Worm (Caenorhabditis elegans): ENCODE results near the gene rpb-9.

DNA sequence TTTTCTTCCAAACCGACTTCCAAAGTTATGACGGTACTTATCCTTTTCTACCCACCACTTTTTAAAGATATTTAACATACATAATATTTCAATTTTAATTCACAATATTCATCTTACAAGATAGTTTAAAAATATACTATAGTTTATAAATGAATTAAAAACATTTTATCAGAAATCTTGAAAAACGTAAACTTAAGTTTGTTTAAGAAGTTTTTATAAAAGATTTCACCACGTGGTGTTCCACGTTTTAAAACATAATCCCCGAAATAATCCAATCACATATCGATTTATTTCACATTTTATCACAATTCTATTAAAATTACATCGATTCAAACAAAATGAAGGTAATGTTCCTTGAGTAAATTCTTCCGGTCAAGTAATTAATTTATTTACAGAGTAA lies 34.6 kb upstream of the rpb-9 start, which contains the start of gene ZC513.3:
- TF ChIP-seq flt-1 (GFP tag; IDR thresholded peaks at IDR 0.05): no peak
- TF ChIP-seq cog-1 (tag; optimal IDR thresholded peaks at IDR 0.05): no peak
